Worm (Caenorhabditis elegans): ENCODE results near the gene sfxn-2.

sfxn-2 gene

ce11 chrX:7962056-7962485, 4.0 kb upstream of the sfxn-2 start (continued):
- TF ChIP-seq madf-8 (GFP tag; conservative IDR thresholded peaks at IDR 0.05) (no peak), chd-7 (tag; optimal IDR thresholded peaks at IDR 0.05) (peak; percentile 34), rcor-1 (GFP tag; IDR thresholded peaks at IDR 0.05) (0 out of 2 replicates have a peak, but pooled peaks have one; percentile 16), let-607 (tag; optimal IDR thresholded peaks at IDR 0.05) (peak; percentile 57 to 63), egrh-3 (GFP tag; IDR thresholded peaks at IDR 0.05) (peak; percentile 33; the same call in 1 of the 2 replicates), hmg-1.2 (GFP tag; IDR thresholded peaks at IDR 0.05) (peak; percentile 72), cebp-1 (GFP tag; IDR thresholded peaks at IDR 0.05) (0 out of 2 replicates have a peak, but pooled peaks have one; percentile 31), cebp-1 (tag; optimal IDR thresholded peaks at IDR 0.05) (peak; percentile 71), attf-5 (GFP tag; optimal IDR thresholded peaks at IDR 0.05) (peak; percentile 71), ama-1 (optimal IDR thresholded peaks at IDR 0.05) (no peak), ama-1 (GFP tag; optimal IDR thresholded peaks at IDR 0.05) (no peak), zfh-2 (GFP tag; conservative IDR thresholded peaks at IDR 0.05) (peak; percentile 64; the same call in 1 of the 2 replicates), B0336.3 (GFP tag; IDR thresholded peaks at IDR 0.05) (peak; percentile 78), egl-44 (GFP tag; IDR thresholded peaks at IDR 0.05) (0 out of 2 replicates have a peak, but pooled peaks have one; percentile 40), die-1 (tag; optimal IDR thresholded peaks at IDR 0.05) (no peak), madf-3 (GFP tag; IDR thresholded peaks at IDR 0.05) (no peak), Y56A3A.18 (GFP tag; IDR thresholded peaks at IDR 0.05) (0 out of 2 replicates have a peak, but pooled peaks have one; percentile 46), lin-40 (tag; optimal IDR thresholded peaks at IDR 0.05) (peak; percentile 57), ztf-26 (tag; optimal IDR thresholded peaks at IDR 0.05) (peak; percentile 32)

ce11 chrX:7961623-7962022, 3.5 kb upstream of the sfxn-2 start, which contains the start of gene sem-5:
TSS of gene sem-5 (minus strand) at chrX:7961723.
- no peak for TF ChIP-seq egl-18 (GFP tag; IDR thresholded peaks at IDR 0.05)
- TF ChIP-seq snpc-1.1 (tag; optimal IDR thresholded peaks at IDR 0.05; ENCODE audit: insufficient read depth) = no peak
- TF ChIP-seq somi-1 (GFP tag; optimal IDR thresholded peaks at IDR 0.05) = no peak
- TF ChIP-seq K11D2.4 (GFP tag; IDR thresholded peaks at IDR 0.05) = no peak
- no peak for TF ChIP-seq ztf-25 (GFP tag; IDR thresholded peaks at IDR 0.05)
- no peak for TF ChIP-seq F37B4.10 (GFP tag; IDR thresholded peaks at IDR 0.05)
- TF ChIP-seq madf-6 (GFP tag; IDR thresholded peaks at IDR 0.05) = no peak
- no peak for TF ChIP-seq attf-6 (GFP tag; IDR thresholded peaks at IDR 0.05)
- TF ChIP-seq bed-2 (GFP tag; IDR thresholded peaks at IDR 0.05) = no peak
- TF ChIP-seq ekl-4 (GFP tag; IDR thresholded peaks at IDR 0.05) = no peak
- no peak for TF ChIP-seq F52B5.7 (tag; optimal IDR thresholded peaks at IDR 0.05)
- no peak for TF ChIP-seq unc-130 (GFP tag; optimal IDR thresholded peaks at IDR 0.05)

- TF ChIP-seq ztf-28 (GFP tag; IDR thresholded peaks at IDR 0.05) (no peak), cebp-1 (GFP tag; IDR thresholded peaks at IDR 0.05) (0 out of 2 replicates have a peak, but pooled peaks have one; percentile 27), cebp-1 (tag; optimal IDR thresholded peaks at IDR 0.05) (peak; percentile 49), zim-3 (tag; optimal IDR thresholded peaks at IDR 0.05) (peak; percentile 32), dox-1 (GFP tag; IDR thresholded peaks at IDR 0.05) (0 out of 2 replicates have a peak, but pooled peaks have one; percentile 20), nfyb-1 (GFP tag; IDR thresholded peaks at IDR 0.05) (0 out of 2 replicates have a peak, but pooled peaks have one; percentile 13), madf-6 (GFP tag; IDR thresholded peaks at IDR 0.05) (no peak), lsy-27 (tag; optimal IDR thresholded peaks at IDR 0.05; ENCODE audit: borderline replicate concordance, insufficient read depth) (no peak), C06A6.2 (GFP tag; conservative IDR thresholded peaks at IDR 0.05) (0 out of 2 replicates have a peak, but pooled peaks have one; percentile 8), K11D2.4 (GFP tag; IDR thresholded peaks at IDR 0.05) (peak; percentile 25; the same call in 1 of the 2 replicates), repo-1 (tag; optimal IDR thresholded peaks at IDR 0.05) (peak; percentile 10), pha-4 (tag; optimal IDR thresholded peaks at IDR 0.05) (no peak), ekl-4 (GFP tag; IDR thresholded peaks at IDR 0.05) (peak; percentile 22; the same call in 1 of the 2 replicates), ztf-26 (tag; optimal IDR thresholded peaks at IDR 0.05) (peak; percentile 11), xnd-1 (tag; optimal IDR thresholded peaks at IDR 0.05) (no peak), chd-7 (tag; optimal IDR thresholded peaks at IDR 0.05) (peak; percentile 9), ztf-25 (GFP tag; IDR thresholded peaks at IDR 0.05) (no peak), somi-1 (GFP tag; optimal IDR thresholded peaks at IDR 0.05) (peak; percentile 5), sptf-2 (GFP tag; optimal IDR thresholded peaks at IDR 0.05) (no peak), F10E7.11 (tag; optimal IDR thresholded peaks at IDR 0.05) (peak; percentile 41), K12H6.12 (tag; optimal IDR thresholded peaks at IDR 0.05) (peak; percentile 19), ceh-27 (GFP tag; optimal IDR thresholded peaks at IDR 0.05) (no peak)
These were observed 1.7 kb downstream of the sfxn-2 start for ce11 chrX:7956449-7956848.
